Comparison of ENCODE assay signal across 1 fruit fly cellular context in the genomic region with DNA sequence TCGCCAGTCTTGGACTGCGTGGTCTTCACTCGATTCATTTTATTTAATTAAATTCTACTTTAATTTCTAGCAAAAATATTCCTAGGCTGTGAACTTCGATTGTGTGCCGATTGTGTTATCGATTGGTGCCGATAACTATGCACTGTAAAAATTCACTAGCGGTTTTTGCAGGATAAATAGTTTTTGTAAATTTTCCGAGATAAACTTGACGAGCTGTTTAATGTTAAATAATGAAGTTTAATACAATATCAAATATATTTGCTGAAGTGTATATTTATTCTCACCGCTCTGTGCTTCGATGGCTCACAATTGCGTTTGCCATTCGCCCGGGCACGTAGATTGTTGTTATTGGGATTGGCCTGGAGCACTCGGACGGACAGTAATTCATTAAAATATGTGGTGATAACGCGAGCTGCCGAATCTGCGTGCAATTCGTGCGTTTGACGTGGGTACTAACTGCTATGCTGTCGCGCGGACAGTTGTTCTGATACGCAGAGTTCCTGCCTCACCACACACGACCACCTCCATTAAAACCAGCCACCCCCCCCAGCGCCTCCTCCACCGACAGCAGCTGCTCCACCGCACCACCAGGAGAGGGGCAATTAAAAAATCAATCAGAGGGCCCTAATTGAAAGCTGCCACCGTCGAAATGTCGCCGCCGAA.
TF ChIP-seq lines count a peak whose summit lies in the region.

A gene (minus strand): TSS at position 123 of the 663 bp plus-strand sequence.
A gene (plus strand): TSS at position 341 of the 663 bp plus-strand sequence.

TF ChIP-seq in whole organism, embryonic, 481 proteins besides CTCF, POLR2A, EP300 and RAD21 (continued from another document):
- TF ChIP-seq grn (GFP tag; optimal IDR thresholded peaks at IDR 0.05; lab: Kevin White, UChicago) = peak; percentile 78
- TF ChIP-seq CG9817 (tag; optimal IDR thresholded peaks at IDR 0.05; lab: Kevin White, UChicago) = peak; percentile 94
- TF ChIP-seq Asciz (GFP tag; optimal IDR thresholded peaks at IDR 0.05; lab: Kevin White, UChicago) = peak; percentile 83
- peak; percentile 94 for TF ChIP-seq Fer1 (GFP tag; optimal IDR thresholded peaks at IDR 0.05; lab: Kevin White, UChicago)
- TF ChIP-seq CG17802 (tag; optimal IDR thresholded peaks at IDR 0.05; lab: Kevin White, UChicago) = peak; percentile 82
- peak; percentile 92 for TF ChIP-seq cato (GFP tag; optimal IDR thresholded peaks at IDR 0.05; lab: Kevin White, UChicago; ENCODE audit: borderline replicate concordance)
- TF ChIP-seq Sin3A (optimal IDR thresholded peaks at IDR 0.05; lab: Kevin White, UChicago) = peak; percentile 70
- peak; percentile 85 for TF ChIP-seq Dref (GFP tag; IDR thresholded peaks at IDR 0.05; lab: Robert Waterston, UW)
- peak; percentile 97 for TF ChIP-seq MBD-R2 (GFP tag; IDR thresholded peaks at IDR 0.05; lab: Robert Waterston, UW)
- TF ChIP-seq CG12219 (GFP tag; optimal IDR thresholded peaks at IDR 0.05; lab: Kevin White, UChicago) = peak; percentile 86
- no peak for TF ChIP-seq pan (optimal IDR thresholded peaks at IDR 0.05; lab: Kevin White, UChicago)
- TF ChIP-seq pan (GFP tag; optimal IDR thresholded peaks at IDR 0.05 in 1 of 2, IDR thresholded peaks at IDR 0.05 in 1 of 2) = peak in 1 of 2 experiments; percentile 94
- TF ChIP-seq hth (optimal IDR thresholded peaks at IDR 0.05; lab: Kevin White, UChicago) = no peak
- peak; percentile 87 for TF ChIP-seq tap (tag; optimal IDR thresholded peaks at IDR 0.05; lab: Kevin White, UChicago)
- peak; percentile 91 for TF ChIP-seq Ssrp (tag; optimal IDR thresholded peaks at IDR 0.05; lab: Kevin White, UChicago)
- TF ChIP-seq twi (tag; optimal IDR thresholded peaks at IDR 0.05; lab: Kevin White, UChicago) = peak; percentile 84
- TF ChIP-seq CG18764 (GFP tag; optimal IDR thresholded peaks at IDR 0.05; lab: Kevin White, UChicago) = peak; percentile 90
- peak; percentile 92 for TF ChIP-seq CG32772 (GFP tag; IDR thresholded peaks at IDR 0.05; lab: Robert Waterston, UW)
- peak; percentile 94 for TF ChIP-seq CG31441 (GFP tag; IDR thresholded peaks at IDR 0.05; lab: Robert Waterston, UW)
- TF ChIP-seq HmgD (GFP tag; optimal IDR thresholded peaks at IDR 0.05; lab: Kevin White, UChicago) = peak; percentile 55
- peak; percentile 85 for TF ChIP-seq CG12104 (GFP tag; optimal IDR thresholded peaks at IDR 0.05; lab: Kevin White, UChicago)
- peak; percentile 89 for TF ChIP-seq Rx (GFP tag; IDR thresholded peaks at IDR 0.05; lab: Robert Waterston, UW)
